Worm (Caenorhabditis elegans) whole organism, L4 larva: Measurements from ENCODE around the gene C37H5.5.

ENCODE experiments used
- nhr-77 ChIP-seq: fragments of 150-350 bp; optimal IDR thresholded peaks from 2 replicates; lab custom pipeline; 2014; ENCODE audit warnings: missing biosample characterization, missing genetic modification characterization
- unc-39 ChIP-seq: sonication (generic microtip); optimal IDR thresholded peaks from 2 replicates; lab custom pipeline; 2017; ENCODE audit warnings: missing biosample characterization, missing genetic modification characterization

ce11 chrV:4801943-4802342, 25.2 kb upstream of the C37H5.5 start:
- no peak for TF ChIP-seq nhr-77 (tag; lab: Kevin White, UChicago)
- TF ChIP-seq unc-39 = no peak
